Fruit fly (Drosophila melanogaster) Kc167 (cell line): ENCODE measurements around the gene jvl.

Experiments
- psq ChIP-seq: fragments of >200 bp; optimal IDR thresholded peaks from 2 replicates; lab custom pipeline; 2017; ENCODE audit warnings: missing external identifiers
- ttk ChIP-seq: sonication (Bioruptor generic); optimal IDR thresholded peaks from 2 replicates; lab custom pipeline; 2017; ENCODE audit warnings: missing external identifiers

- TF ChIP-seq psq (lab: Kevin White, UChicago) (no peak), ttk (lab: Kevin White, UChicago) (no peak)
These were observed 16.9 kb downstream of the jvl start for dm6 chr3R:14758331-14758730.
